Worm (Caenorhabditis elegans) whole organism, early embryonic: ENCODE results near the gene dec-7.

Experiments used
- B0310.2 ChIP-seq: sonication (generic microtip); optimal IDR thresholded peaks from 2 replicates; lab custom pipeline; 2016; ENCODE audit warnings: mild to moderate bottlenecking, missing genetic modification characterization, missing compliant biosample characterization
- F13C5.2 ChIP-seq: sonication (generic microtip); optimal IDR thresholded peaks from 2 replicates; lab custom pipeline; 2017; ENCODE audit warnings: mild to moderate bottlenecking, missing genetic modification characterization, inconsistent platforms, missing compliant biosample characterization
- ama-1 ChIP-seq: fragments of 150-350 bp; optimal IDR thresholded peaks from 2 replicates; lab custom pipeline; 2014
- ets-7 ChIP-seq: sonication (generic microtip); optimal IDR thresholded peaks from 2 replicates; lab custom pipeline; 2016; ENCODE audit warnings: missing genotype, missing genetic modification characterization, missing compliant biosample characterization
- flt-1 ChIP-seq: fragments of 200-800 bp; sonication (Bioruptor generic); IDR thresholded peaks from 2 replicates; pipeline ENCODE4 v1.3.6; 2022; ENCODE audit warnings: missing genetic modification characterization, missing compliant biosample characterization
- hmbx-1 ChIP-seq: sonication (generic microtip); optimal IDR thresholded peaks from 2 replicates; lab custom pipeline; 2016; ENCODE audit warnings: mild to moderate bottlenecking, missing genetic modification characterization, missing compliant biosample characterization
- hmg-4 ChIP-seq: fragments of 200-800 bp; sonication (Bioruptor generic); optimal IDR thresholded peaks from 2 replicates; lab custom pipeline; 2018; ENCODE audit warnings: mild to moderate bottlenecking, missing genetic modification characterization, missing compliant biosample characterization
- scrt-1 ChIP-seq: fragments of 200-800 bp; sonication (Bioruptor generic); IDR thresholded peaks from 2 replicates; pipeline ENCODE4 v1.3.6; 2022; ENCODE audit warnings: missing genetic modification characterization, missing compliant biosample characterization
- sea-1 ChIP-seq: fragments of 200-800 bp; sonication (Bioruptor generic); conservative IDR thresholded peaks from 2 replicates; pipeline ENCODE4 v1.3.6; 2022; ENCODE audit warnings: missing genetic modification characterization, missing compliant biosample characterization
- tbx-37 ChIP-seq: fragments of 200-800 bp; sonication (Bioruptor generic); conservative IDR thresholded peaks from 2 replicates; pipeline ENCODE4 v1.3.6; 2022; ENCODE audit warnings: missing genetic modification reagents, missing genetic modification characterization, missing compliant biosample characterization

DNA sequence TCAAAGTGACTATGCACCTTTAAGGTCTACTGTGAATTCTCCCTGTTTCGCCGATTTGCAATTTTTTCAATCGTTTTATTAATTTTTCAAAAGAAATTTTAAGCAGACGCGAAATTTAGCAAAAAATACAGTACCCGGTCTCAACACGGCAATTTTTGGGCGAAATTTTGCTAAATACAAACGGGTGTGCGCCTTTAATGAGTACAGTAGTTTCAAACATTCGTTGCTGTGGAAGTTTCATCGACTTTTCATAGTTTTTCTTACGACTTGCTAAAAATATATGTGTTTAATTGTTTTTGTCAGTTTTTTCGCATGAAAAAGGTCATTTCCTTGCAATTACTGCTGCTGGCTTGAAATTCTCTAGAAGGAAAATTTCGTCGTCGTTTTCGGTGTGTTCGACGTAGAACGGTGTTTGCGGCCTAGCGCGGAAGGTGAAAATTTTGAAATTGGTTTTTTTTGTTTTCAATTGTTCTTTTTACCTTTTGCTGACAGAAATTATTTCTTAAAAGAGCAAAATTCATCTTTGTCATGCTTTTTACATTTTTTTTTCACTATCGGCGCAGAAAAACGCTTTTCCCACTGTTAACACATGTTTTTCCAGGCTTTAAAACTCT lies 14.7 kb downstream of the dec-7 start, which contains the start of gene K03H1.7:
- TF ChIP-seq sea-1 (GFP tag; lab: Robert Waterston, UW) (no peak), scrt-1 (no peak), hmbx-1 (no peak), B0310.2 (no peak), hmg-4 (GFP tag; lab: Kevin White, UChicago) (no peak), ama-1 (lab: Kevin White, UChicago) (no peak), F13C5.2 (tag; lab: Kevin White, UChicago) (no peak), ets-7 (tag; lab: Kevin White, UChicago) (no peak), flt-1 (GFP tag; lab: Robert Waterston, UW) (no peak), tbx-37 (GFP tag; lab: Robert Waterston, UW) (no peak)
